Fruit fly (Drosophila melanogaster): ENCODE measurements around the gene CG9663.

DNA sequence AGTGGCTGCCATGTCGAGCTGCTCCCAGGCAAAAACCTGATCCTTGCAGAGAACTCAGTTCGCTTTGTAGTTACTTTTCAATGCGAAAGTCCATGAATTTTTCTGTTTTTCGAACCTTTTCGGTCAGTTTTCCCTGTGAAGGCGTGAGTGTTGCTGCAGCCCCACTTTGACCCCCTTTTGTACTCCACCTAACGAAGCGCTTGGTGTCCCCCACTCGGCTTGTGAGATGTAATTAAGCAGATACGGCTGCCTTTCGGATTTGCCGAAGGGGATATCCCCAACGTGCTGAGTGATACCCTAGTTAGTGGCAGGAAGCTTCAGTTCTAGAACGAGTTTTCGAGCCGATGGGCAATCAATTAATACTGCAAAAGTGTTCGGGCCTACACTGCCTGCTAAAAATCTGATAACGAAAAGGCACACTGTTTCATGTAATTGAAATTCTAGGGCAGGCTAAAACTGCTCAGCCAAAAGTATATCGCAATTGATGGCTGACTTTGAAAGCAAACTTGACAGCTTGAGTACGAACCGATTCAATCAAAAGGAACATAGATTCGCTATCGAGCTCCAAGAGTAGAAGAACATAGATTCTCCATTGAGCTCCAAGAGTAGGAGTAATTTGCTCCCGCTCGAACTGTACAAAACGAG, 48.8 kb upstream of the CG9663 start:
- TF ChIP-seq CG8944 (GFP tag; optimal IDR thresholded peaks at IDR 0.05): no peak
- TF ChIP-seq Sin3A (optimal IDR thresholded peaks at IDR 0.05): no peak
- no peak for TF ChIP-seq CG9437 (GFP tag; optimal IDR thresholded peaks at IDR 0.05)
- no peak for TF ChIP-seq Atf6 (GFP tag; IDR thresholded peaks at IDR 0.05)
- no peak for TF ChIP-seq fd64A (GFP tag; optimal IDR thresholded peaks at IDR 0.05)
- no peak for TF ChIP-seq org-1 (GFP tag; optimal IDR thresholded peaks at IDR 0.05)
- no peak for TF ChIP-seq Asciz (GFP tag; optimal IDR thresholded peaks at IDR 0.05)
- TF ChIP-seq inv (GFP tag; IDR thresholded peaks at IDR 0.05; ENCODE audit: partially characterized antibody): no peak
- no peak for TF ChIP-seq CG2116 (GFP tag; optimal IDR thresholded peaks at IDR 0.05)
- no peak for TF ChIP-seq ttk (GFP tag; IDR thresholded peaks at IDR 0.05)
- no peak for TF ChIP-seq Ets97D (GFP tag; optimal IDR thresholded peaks at IDR 0.05)
- TF ChIP-seq E2f2 (GFP tag; IDR thresholded peaks at IDR 0.05): no peak
- TF ChIP-seq Dad (GFP tag; optimal IDR thresholded peaks at IDR 0.05): no peak
- TF ChIP-seq ATbp (GFP tag; optimal IDR thresholded peaks at IDR 0.05): no peak
